Fruit fly (Drosophila melanogaster) Kc167 (cell line): ENCODE results near the gene CG43134.

Experiments
- h ChIP-seq: fragments of >200 bp; optimal IDR thresholded peaks from 3 replicates; lab custom pipeline; 2018; ENCODE audit warnings: missing external identifiers
- psq ChIP-seq: fragments of >200 bp; optimal IDR thresholded peaks from 2 replicates; lab custom pipeline; 2017; ENCODE audit warnings: missing external identifiers

DNA sequence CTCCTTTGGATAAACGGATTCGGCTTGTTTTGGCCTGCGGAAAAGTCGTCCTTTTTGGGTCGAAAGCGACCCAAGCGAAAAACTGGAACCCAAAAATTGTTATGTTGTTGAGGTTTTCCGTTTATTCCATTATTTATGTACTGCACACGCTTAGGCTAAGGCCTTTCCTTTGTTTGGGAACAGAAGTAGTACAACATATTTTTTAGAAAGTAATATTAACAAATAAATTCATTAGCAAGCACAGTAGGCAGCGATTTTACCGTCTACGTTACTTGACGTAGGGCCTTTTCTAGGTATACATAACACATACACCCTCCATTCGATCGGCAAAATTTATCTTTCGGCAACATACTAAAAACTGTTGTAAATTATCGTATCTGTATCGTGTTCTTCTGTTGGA lies 21.3 kb downstream of the CG43134 start, which contains the start of gene CG15572:
- TF ChIP-seq h (lab: Kevin White, UChicago) (no peak), psq (lab: Kevin White, UChicago) (no peak)
